Worm (Caenorhabditis elegans): ENCODE results near the gene arf-6.

arf-6 gene

DNA sequence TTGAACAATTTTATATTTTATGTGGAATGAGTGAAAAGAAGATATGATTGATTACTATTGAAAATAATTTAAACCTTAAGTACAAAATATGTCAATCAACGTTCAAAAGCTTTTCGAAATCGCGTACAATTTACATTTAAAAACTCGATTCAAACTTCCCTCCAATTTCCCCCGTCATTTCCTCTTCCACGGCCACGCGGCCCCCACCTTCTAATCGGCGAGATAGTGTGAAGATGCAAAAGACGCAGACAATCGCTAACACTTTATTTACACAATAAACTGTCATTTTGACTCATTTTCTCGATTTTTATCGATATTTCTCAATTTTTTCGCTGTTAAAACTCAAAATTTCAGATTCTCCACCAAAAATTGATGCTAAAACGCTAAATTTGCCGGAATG lies 48.5 kb downstream of the arf-6 start, which contains the start of gene rom-4 (continued):
- no peak for TF ChIP-seq unc-55 (GFP tag; optimal IDR thresholded peaks at IDR 0.05)
- TF ChIP-seq sox-2 (GFP tag; IDR thresholded peaks at IDR 0.05) = no peak
- TF ChIP-seq ceh-48 (tag; optimal IDR thresholded peaks at IDR 0.05) = no peak
- no peak for TF ChIP-seq pat-9 (tag; optimal IDR thresholded peaks at IDR 0.05)
- TF ChIP-seq fax-1 (tag; optimal IDR thresholded peaks at IDR 0.05) = no peak
- TF ChIP-seq ahr-1 (tag; optimal IDR thresholded peaks at IDR 0.05) = peak; percentile 31
- peak; percentile 10 for TF ChIP-seq sdc-2 (tag; optimal IDR thresholded peaks at IDR 0.05)
- TF ChIP-seq ceh-6 (GFP tag; optimal IDR thresholded peaks at IDR 0.05) = no peak
- TF ChIP-seq lin-11 (tag; optimal IDR thresholded peaks at IDR 0.05) = no peak
- TF ChIP-seq tbx-7 (tag; optimal IDR thresholded peaks at IDR 0.05) = peak; percentile 85
- TF ChIP-seq odd-2 (tag; optimal IDR thresholded peaks at IDR 0.05) = no peak
- TF ChIP-seq nfya-1 (tag; optimal IDR thresholded peaks at IDR 0.05) = peak; percentile 10
- no peak for TF ChIP-seq hlh-30 (tag; optimal IDR thresholded peaks at IDR 0.05; ENCODE audit: insufficient read depth)
- peak; percentile 66 for TF ChIP-seq lim-6 (tag; optimal IDR thresholded peaks at IDR 0.05)
- TF ChIP-seq che-1 (tag; optimal IDR thresholded peaks at IDR 0.05) = no peak
- TF ChIP-seq T23F11.4 (GFP tag; optimal IDR thresholded peaks at IDR 0.05) = no peak
- TF ChIP-seq ceh-2 (tag; optimal IDR thresholded peaks at IDR 0.05) = peak; percentile 95
- no peak for TF ChIP-seq hlh-6 (tag; optimal IDR thresholded peaks at IDR 0.05)
- no peak for TF ChIP-seq fkh-10 (GFP tag; optimal IDR thresholded peaks at IDR 0.05)
- TF ChIP-seq syd-9 (tag; optimal IDR thresholded peaks at IDR 0.05) = no peak
- TF ChIP-seq C38D4.7 (GFP tag; optimal IDR thresholded peaks at IDR 0.05) = no peak
- peak; percentile 84 for TF ChIP-seq tbx-2 (tag; optimal IDR thresholded peaks at IDR 0.05)
- peak; percentile 55 for TF ChIP-seq elt-2 (tag; optimal IDR thresholded peaks at IDR 0.05)

All from whole organism, late embryonic.